Worm (Caenorhabditis elegans) whole organism, mixed stage, embryonic: ENCODE data around the gene srsx-30.

Experiments
- ceh-43 ChIP-seq: fragments of 200-800 bp; sonication (Bioruptor generic); optimal IDR thresholded peaks from 2 replicates; lab custom pipeline; 2018; ENCODE audit warnings: mild to moderate bottlenecking, missing genetic modification characterization, moderate library complexity, missing compliant biosample characterization
- lin-13 ChIP-seq: fragments of 150-350 bp; optimal IDR thresholded peaks from 2 replicates; lab custom pipeline; 2014; ENCODE audit warnings: missing biosample characterization, missing genetic modification characterization
- lin-32 ChIP-seq: fragments of 200-800 bp; sonication (Bioruptor generic); optimal IDR thresholded peaks from 2 replicates; lab custom pipeline; 2018; ENCODE audit warnings: mild to moderate bottlenecking, missing genetic modification characterization, missing compliant biosample characterization
- lsy-2 ChIP-seq: fragments of 150-350 bp; optimal IDR thresholded peaks from 2 replicates; lab custom pipeline; 2014; ENCODE audit warnings: missing biosample characterization, missing genetic modification characterization
- mep-1 ChIP-seq: fragments of 150-350 bp; optimal IDR thresholded peaks from 2 replicates; lab custom pipeline; 2017; ENCODE audit warnings: missing biosample characterization, missing genetic modification reagents, missing genetic modification characterization, inconsistent platforms
- nhr-2 ChIP-seq: fragments of 150-350 bp; optimal IDR thresholded peaks from 2 replicates; lab custom pipeline; 2014; ENCODE audit warnings: missing biosample characterization, missing genetic modification characterization
- nhr-76 ChIP-seq: sonication (generic microtip); optimal IDR thresholded peaks from 2 replicates; lab custom pipeline; 2017; ENCODE audit warnings: missing biosample characterization, missing genetic modification characterization
- sem-2 ChIP-seq: fragments of 200-800 bp; sonication (Bioruptor generic); optimal IDR thresholded peaks from 2 replicates; lab custom pipeline; 2018; ENCODE audit warnings: mild to moderate bottlenecking, missing genetic modification characterization, missing compliant biosample characterization
- sptf-1 ChIP-seq: sonication (generic microtip); optimal IDR thresholded peaks from 2 replicates; lab custom pipeline; 2017; ENCODE audit warnings: mild to moderate bottlenecking, missing genetic modification characterization, moderate library complexity, missing compliant biosample characterization
- unc-120 ChIP-seq: sonication (generic microtip); optimal IDR thresholded peaks from 2 replicates; lab custom pipeline; 2017; ENCODE audit warnings: missing genetic modification characterization, missing compliant biosample characterization; ENCODE audit not compliant: poor library complexity, severe bottlenecking

Gene srsx-30

ce11 chrV:10210244-10210643, 51.6 kb downstream of the srsx-30 start, which contains the start of gene tftc-3:
Gene tftc-3, minus strand, starts transcription at chrV:10210344.
- TF ChIP-seq lsy-2 (tag; lab: Kevin White, UChicago) (no peak), lin-13 (tag; lab: Kevin White, UChicago) (no peak), sem-2 (GFP tag; lab: Kevin White, UChicago) (no peak), unc-120 (no peak), ceh-43 (GFP tag; lab: Kevin White, UChicago) (no peak), mep-1 (tag; lab: Kevin White, UChicago) (no peak), sptf-1 (tag; lab: Kevin White, UChicago) (no peak), nhr-76 (tag; lab: Kevin White, UChicago) (no peak), nhr-2 (tag; lab: Kevin White, UChicago) (no peak), lin-32 (GFP tag; lab: Kevin White, UChicago) (no peak)
